Worm (Caenorhabditis elegans): ENCODE results near the gene kbp-2.

ce11 chrIII:4854918-4855317 is 48.8 kb downstream of the kbp-2 start, which contains the start of gene C35D10.8:
- TF ChIP-seq lin-13 (GFP tag; optimal IDR thresholded peaks at IDR 0.05) (no peak), nhr-12 (tag; optimal IDR thresholded peaks at IDR 0.05) (no peak), elt-3 (tag; optimal IDR thresholded peaks at IDR 0.05) (no peak), unc-98 (GFP tag; IDR thresholded peaks at IDR 0.05) (no peak), unc-62 (GFP tag; optimal IDR thresholded peaks at IDR 0.05) (no peak)

Data from whole organism, L1 larva.